Fruit fly (Drosophila melanogaster): ENCODE measurements around the gene Appl.

Gene Appl

dm6 chrX:522357-523043, 7.8 kb upstream of the Appl start (continued):
- TF ChIP-seq CG6276 (GFP tag; optimal IDR thresholded peaks at IDR 0.05): peak; percentile 47
- no peak for TF ChIP-seq CG9139 (GFP tag; optimal IDR thresholded peaks at IDR 0.05)
- TF ChIP-seq Hr38 (GFP tag; optimal IDR thresholded peaks at IDR 0.05): peak; percentile 59
- peak; percentile 70 for TF ChIP-seq topi (GFP tag; optimal IDR thresholded peaks at IDR 0.05)
- TF ChIP-seq Sox14 (GFP tag; optimal IDR thresholded peaks at IDR 0.05): peak; percentile 75
- peak; percentile 84 for TF ChIP-seq CG31627 (GFP tag; optimal IDR thresholded peaks at IDR 0.05)
- peak; percentile 51 for TF ChIP-seq CG11902 (GFP tag; optimal IDR thresholded peaks at IDR 0.05)
- peak; percentile 60 for TF ChIP-seq CG10669 (GFP tag; optimal IDR thresholded peaks at IDR 0.05)
- no peak for TF ChIP-seq fd85E (GFP tag; optimal IDR thresholded peaks at IDR 0.05)
- peak; percentile 79 for TF ChIP-seq Smox (GFP tag; optimal IDR thresholded peaks at IDR 0.05)
- TF ChIP-seq fkh (GFP tag; optimal IDR thresholded peaks at IDR 0.05): peak; percentile 91
- TF ChIP-seq CG6792 (GFP tag; optimal IDR thresholded peaks at IDR 0.05): peak; percentile 74
- TF ChIP-seq CG7368 (GFP tag; optimal IDR thresholded peaks at IDR 0.05): peak; percentile 60
- peak; percentile 65 for TF ChIP-seq net (GFP tag; optimal IDR thresholded peaks at IDR 0.05)
- TF ChIP-seq Blimp-1 (GFP tag; optimal IDR thresholded peaks at IDR 0.05): no peak
- TF ChIP-seq Gug (GFP tag; IDR thresholded peaks at IDR 0.05): no peak
- TF ChIP-seq CG6163 (GFP tag; IDR thresholded peaks at IDR 0.05): peak; percentile 86
- peak; percentile 47 to 59 for TF ChIP-seq ss (GFP tag; optimal IDR thresholded peaks at IDR 0.05)
- TF ChIP-seq Eip93F (GFP tag; optimal IDR thresholded peaks at IDR 0.05): peak; percentile 16
- TF ChIP-seq Sox15 (GFP tag; optimal IDR thresholded peaks at IDR 0.05): peak; percentile 59
- peak; percentile 73 for TF ChIP-seq acj6 (GFP tag; optimal IDR thresholded peaks at IDR 0.05)
- TF ChIP-seq CG8632 (GFP tag; optimal IDR thresholded peaks at IDR 0.05): peak; percentile 60
- peak; percentile 77 for TF ChIP-seq CG1621 (tag; optimal IDR thresholded peaks at IDR 0.05)
- peak; percentile 82 for TF ChIP-seq Lpt (GFP tag; optimal IDR thresholded peaks at IDR 0.05)
- TF ChIP-seq CG6854 (GFP tag; optimal IDR thresholded peaks at IDR 0.05): peak; percentile 62
- TF ChIP-seq CG10631 (GFP tag; optimal IDR thresholded peaks at IDR 0.05): peak; percentile 25
- TF ChIP-seq pdm3 (GFP tag; optimal IDR thresholded peaks at IDR 0.05): peak; percentile 70
- TF ChIP-seq Hr39 (GFP tag; optimal IDR thresholded peaks at IDR 0.05): peak; percentile 77
- peak; percentile 45 for TF ChIP-seq CG15336 (GFP tag; IDR thresholded peaks at IDR 0.05)
- TF ChIP-seq CG6808 (GFP tag; optimal IDR thresholded peaks at IDR 0.05): peak; percentile 56
- peak; percentile 51 for TF ChIP-seq Eip78C (GFP tag)
- peak; percentile 84 for TF ChIP-seq vri (GFP tag; optimal IDR thresholded peaks at IDR 0.05)
- peak; percentile 84 for TF ChIP-seq lz (GFP tag; optimal IDR thresholded peaks at IDR 0.05)
- TF ChIP-seq svp (GFP tag): peak; percentile 91
- TF ChIP-seq Ets21C (GFP tag; optimal IDR thresholded peaks at IDR 0.05): peak; percentile 67
- peak; percentile 76 for TF ChIP-seq Sox102F (GFP tag; optimal IDR thresholded peaks at IDR 0.05)
- peak; percentile 81 for TF ChIP-seq esn (GFP tag; optimal IDR thresholded peaks at IDR 0.05)
- TF ChIP-seq CG16779 (tag; optimal IDR thresholded peaks at IDR 0.05): peak; percentile 9

- TF ChIP-seq CG32006 (GFP tag; optimal IDR thresholded peaks at IDR 0.05) (peak; percentile 98), CG8319 (GFP tag; optimal IDR thresholded peaks at IDR 0.05) (peak; percentile 97), Blimp-1 (GFP tag; optimal IDR thresholded peaks at IDR 0.05) (peak; percentile 93), topi (GFP tag; optimal IDR thresholded peaks at IDR 0.05) (peak; percentile 98), CG8632 (GFP tag; optimal IDR thresholded peaks at IDR 0.05) (peak; percentile 97), pdm3 (GFP tag; optimal IDR thresholded peaks at IDR 0.05) (peak; percentile 98), dsx (GFP tag; optimal IDR thresholded peaks at IDR 0.05; ENCODE audit: poor library complexity, severe bottlenecking) (peak; percentile 96), Eip78C (GFP tag) (peak; percentile 99), svp (GFP tag) (peak; percentile 98), CG8119 (GFP tag; IDR thresholded peaks at IDR 0.05) (peak; percentile 99), CG11762 (GFP tag; optimal IDR thresholded peaks at IDR 0.05; ENCODE audit: insufficient read depth) (peak; percentile 97), cyc (GFP tag; optimal IDR thresholded peaks at IDR 0.05) (peak; percentile 97), CG9139 (GFP tag; optimal IDR thresholded peaks at IDR 0.05) (peak; percentile 96), Lpt (GFP tag; optimal IDR thresholded peaks at IDR 0.05) (peak; percentile 98), CG6854 (GFP tag; optimal IDR thresholded peaks at IDR 0.05) (peak; percentile 98), ss (GFP tag; optimal IDR thresholded peaks at IDR 0.05) (peak; percentile 98), OdsH (GFP tag; optimal IDR thresholded peaks at IDR 0.05) (peak; percentile 98), CG11294 (GFP tag; IDR thresholded peaks at IDR 0.05) (peak; percentile 97), CG16779 (tag; optimal IDR thresholded peaks at IDR 0.05) (peak; percentile 97), CG15336 (GFP tag; IDR thresholded peaks at IDR 0.05) (peak; percentile 99), Eip75B (GFP tag; optimal IDR thresholded peaks at IDR 0.05) (peak; percentile 98), acj6 (GFP tag; optimal IDR thresholded peaks at IDR 0.05) (peak; percentile 98), CG10669 (GFP tag; optimal IDR thresholded peaks at IDR 0.05) (peak; percentile 97), spab (GFP tag; optimal IDR thresholded peaks at IDR 0.05) (peak; percentile 97)
These were observed 7.0 kb upstream of the Appl start, which contains the start of gene elav for dm6 chrX:523179-523851. TSS of gene elav (minus strand) at chrX:523226.

Data from whole organism, prepupa.